Worm (Caenorhabditis elegans) whole organism, early embryonic: ENCODE measurements around the gene T22G5.1.

Experiments used
- ama-1 ChIP-seq: fragments of 150-350 bp; optimal IDR thresholded peaks from 2 replicates; lab custom pipeline; 2014
- flt-1 ChIP-seq: fragments of 200-800 bp; sonication (Bioruptor generic); IDR thresholded peaks from 2 replicates; pipeline ENCODE4 v1.3.6; 2022; ENCODE audit warnings: missing genetic modification characterization, missing compliant biosample characterization
- hmbx-1 ChIP-seq: sonication (generic microtip); optimal IDR thresholded peaks from 2 replicates; lab custom pipeline; 2016; ENCODE audit warnings: mild to moderate bottlenecking, missing genetic modification characterization, missing compliant biosample characterization
- scrt-1 ChIP-seq: fragments of 200-800 bp; sonication (Bioruptor generic); IDR thresholded peaks from 2 replicates; pipeline ENCODE4 v1.3.6; 2022; ENCODE audit warnings: missing genetic modification characterization, missing compliant biosample characterization
- sea-1 ChIP-seq: fragments of 200-800 bp; sonication (Bioruptor generic); conservative IDR thresholded peaks from 2 replicates; pipeline ENCODE4 v1.3.6; 2022; ENCODE audit warnings: missing genetic modification characterization, missing compliant biosample characterization
- tbx-11 ChIP-seq: fragments of 200-800 bp; sonication (Bioruptor generic); IDR thresholded peaks from 2 replicates; pipeline ENCODE4 v1.3.6; 2022; ENCODE audit warnings: missing genetic modification characterization, missing compliant biosample characterization
- tbx-37 ChIP-seq: fragments of 200-800 bp; sonication (Bioruptor generic); conservative IDR thresholded peaks from 2 replicates; pipeline ENCODE4 v1.3.6; 2022; ENCODE audit warnings: missing genetic modification reagents, missing genetic modification characterization, missing compliant biosample characterization
- tra-4 ChIP-seq: sonication (generic microtip); optimal IDR thresholded peaks from 2 replicates; lab custom pipeline; 2017; ENCODE audit warnings: missing genetic modification characterization, missing compliant biosample characterization

ce11 chrV:13908916-13909176 lies 32.2 kb downstream of the T22G5.1 start, which contains the start of gene C06B3.6:
- no peak for TF ChIP-seq hmbx-1 (tag; lab: Kevin White, UChicago)
- TF ChIP-seq ama-1 (lab: Kevin White, UChicago), result no peak
- no peak for TF ChIP-seq tra-4 (tag; lab: Kevin White, UChicago)
- TF ChIP-seq scrt-1 (GFP tag; lab: Robert Waterston, UW), result no peak
- no peak for TF ChIP-seq flt-1
- no peak for TF ChIP-seq tbx-37 (GFP tag; lab: Robert Waterston, UW)
- TF ChIP-seq tbx-11 (GFP tag; lab: Robert Waterston, UW), result no peak
- no peak for TF ChIP-seq sea-1 (GFP tag; lab: Robert Waterston, UW)
